Fruit fly (Drosophila melanogaster) whole organism, embryonic: ENCODE results near the gene Cyp4ac3.

ENCODE experiments used
- Bdp1 ChIP-seq: fragments of 200-800 bp; sonication (Bioruptor generic); optimal IDR thresholded peaks from 3 replicates; lab custom pipeline; 2016; ENCODE audit warnings: missing biosample characterization, missing genetic modification characterization
- CG1233 ChIP-seq: fragments of 200-800 bp; sonication (Bioruptor generic); optimal IDR thresholded peaks from 4 replicates; lab custom pipeline; 2018; ENCODE audit warnings: missing biosample characterization, mild to moderate bottlenecking, missing genetic modification characterization
- CG15269 ChIP-seq: fragments of 200-800 bp; sonication (Bioruptor generic); optimal IDR thresholded peaks from 2 replicates; lab custom pipeline; 2018; ENCODE audit warnings: missing biosample characterization, mild to moderate bottlenecking, missing genetic modification characterization, moderate library complexity
- CG16779 ChIP-seq: fragments of 200-800 bp; sonication (Bioruptor generic); IDR thresholded peaks from 2 replicates; pipeline ENCODE4 v1.3.6; 2022; ENCODE audit warnings: missing biosample characterization, missing genetic modification characterization
- CG17802 ChIP-seq: fragments of 200-800 bp; sonication (Bioruptor generic); optimal IDR thresholded peaks from 2 replicates; lab custom pipeline; 2018; ENCODE audit warnings: missing biosample characterization, mild to moderate bottlenecking, missing genetic modification characterization, moderate library complexity
- CG1832 ChIP-seq: fragments of 200-800 bp; sonication (Bioruptor generic); optimal IDR thresholded peaks from 2 replicates; lab custom pipeline; 2017; ENCODE audit warnings: missing biosample characterization, mild to moderate bottlenecking, missing genetic modification characterization, inconsistent platforms
- CG18476 ChIP-seq: fragments of 200-800 bp; sonication (Bioruptor generic); optimal IDR thresholded peaks from 2 replicates; lab custom pipeline; 2016; ENCODE audit warnings: missing biosample characterization, mild to moderate bottlenecking, missing genetic modification characterization
- CG18599 ChIP-seq: fragments of 200-800 bp; sonication (Bioruptor generic); optimal IDR thresholded peaks from 3 replicates; lab custom pipeline; 2017; ENCODE audit warnings: missing biosample characterization, missing genetic modification characterization, mild to moderate bottlenecking, moderate library complexity, missing genetic modification reagents
- CG3163 ChIP-seq: fragments of 200-800 bp; sonication (Bioruptor generic); optimal IDR thresholded peaks from 3 replicates; lab custom pipeline; 2016; ENCODE audit warnings: missing biosample characterization, missing genetic modification characterization
- CG4404 ChIP-seq: fragments of 200-800 bp; sonication (Bioruptor generic); IDR thresholded peaks from 2 replicates; pipeline ENCODE4 v1.3.6; 2022; ENCODE audit warnings: missing biosample characterization, missing genetic modification characterization
- CG4424 ChIP-seq: fragments of 200-800 bp; sonication (Bioruptor generic); optimal IDR thresholded peaks from 3 replicates; lab custom pipeline; 2016; ENCODE audit warnings: missing biosample characterization, missing genetic modification characterization
- CG4820 ChIP-seq: fragments of 200-800 bp; sonication (Bioruptor generic); optimal IDR thresholded peaks from 3 replicates; lab custom pipeline; 2016; ENCODE audit warnings: missing biosample characterization, missing genetic modification characterization
- CG5180 ChIP-seq: fragments of 200-800 bp; sonication (Bioruptor generic); optimal IDR thresholded peaks from 3 replicates; lab custom pipeline; 2017; ENCODE audit warnings: missing biosample characterization, missing genetic modification characterization, mild to moderate bottlenecking, moderate library complexity, missing genetic modification reagents
- CG6272 ChIP-seq: fragments of 200-800 bp; sonication (Bioruptor generic); IDR thresholded peaks from 2 replicates; pipeline ENCODE4 v1.3.6; 2022; ENCODE audit warnings: missing biosample characterization, missing genetic modification characterization
- CG6813 ChIP-seq: fragments of 200-800 bp; sonication (Bioruptor generic); optimal IDR thresholded peaks from 2 replicates; lab custom pipeline; 2017; ENCODE audit warnings: missing biosample characterization, missing genetic modification characterization, mild to moderate bottlenecking, moderate library complexity, missing genetic modification reagents
- CG7556 ChIP-seq: fragments of 200-800 bp; sonication (Bioruptor generic); optimal IDR thresholded peaks from 2 replicates; lab custom pipeline; 2017; ENCODE audit warnings: missing biosample characterization, mild to moderate bottlenecking, missing genetic modification characterization
- CG9437 ChIP-seq: fragments of 200-800 bp; sonication (Bioruptor generic); optimal IDR thresholded peaks from 2 replicates; lab custom pipeline; 2018; ENCODE audit warnings: missing biosample characterization, mild to moderate bottlenecking, missing genetic modification characterization
- Eip74EF ChIP-seq, 2 experiments: fragments of 200-800 bp in 1 of 2; fragments of >200 bp in 1 of 2; sonication (Bioruptor generic) in 1 of 2; optimal IDR thresholded peaks; 2 replicates each; lab custom pipeline; 2017 to 2019; ENCODE audit warnings: missing biosample characterization in 2 of 2, missing genetic modification characterization in 2 of 2, mild to moderate bottlenecking in 1 of 2, moderate library complexity in 1 of 2
- Elba2 ChIP-seq: fragments of 200-800 bp; sonication (Bioruptor generic); optimal IDR thresholded peaks from 3 replicates; lab custom pipeline; 2016; ENCODE audit warnings: missing biosample characterization, missing genetic modification characterization
- Ets65A ChIP-seq: fragments of 200-800 bp; sonication (Bioruptor generic); peaks from one replicate; lab custom pipeline; 2016; ENCODE audit warnings: missing biosample characterization, missing genetic modification characterization
- Hr3 ChIP-seq: fragments of 200-800 bp; sonication (Bioruptor generic); optimal IDR thresholded peaks from 3 replicates; lab custom pipeline; 2016; ENCODE audit warnings: missing biosample characterization, missing genetic modification characterization
- Hr51 ChIP-seq, 2 experiments: fragments of 200-800 bp; sonication (Bioruptor generic); optimal IDR thresholded peaks; 2 replicates in 1 of 2; 3 replicates in 1 of 2; lab custom pipeline; 2016 to 2018; ENCODE audit warnings: missing biosample characterization in 2 of 2, missing genetic modification characterization in 2 of 2, mild to moderate bottlenecking in 1 of 2, moderate library complexity in 1 of 2
- Med ChIP-seq: fragments of 200-800 bp; sonication (Bioruptor generic); peaks from one replicate; lab custom pipeline; 2016; ENCODE audit warnings: missing biosample characterization, missing genetic modification characterization, mild to moderate bottlenecking, inconsistent platforms, moderate library complexity
- Meics ChIP-seq: fragments of 200-800 bp; sonication (Bioruptor generic); optimal IDR thresholded peaks from 2 replicates; lab custom pipeline; 2017; ENCODE audit warnings: missing biosample characterization, mild to moderate bottlenecking, missing genetic modification characterization
- Optix ChIP-seq: fragments of 200-800 bp; sonication (Bioruptor generic); IDR thresholded peaks from 3 replicates; pipeline ENCODE4 v1.3.6; 2022; ENCODE audit warnings: missing biosample characterization, missing genetic modification characterization
- Pdp1 ChIP-seq, 2 experiments: fragments of 200-800 bp; sonication (Bioruptor generic); optimal IDR thresholded peaks; 3 replicates each; lab custom pipeline; 2016; ENCODE audit warnings: missing biosample characterization in 2 of 2, missing genetic modification characterization in 2 of 2, mild to moderate bottlenecking in 1 of 2, moderate library complexity in 1 of 2
- Ptx1 ChIP-seq: fragments of 200-800 bp; sonication (Bioruptor generic); IDR thresholded peaks from 2 replicates; pipeline ENCODE4 v1.3.6; 2022; ENCODE audit warnings: missing biosample characterization, missing genetic modification characterization
- Ravus ChIP-seq: fragments of 200-800 bp; sonication (Bioruptor generic); IDR thresholded peaks from 2 replicates; pipeline ENCODE4 v1.3.6; 2022; ENCODE audit warnings: missing biosample characterization, missing genetic modification characterization
- Stat92E ChIP-seq, 3 experiments: fragments of >200 bp in 2 of 3; fragments of 200-800 bp in 1 of 3; sonication (Bioruptor generic) in 1 of 3; optimal IDR thresholded peaks; 2 replicates each; lab custom pipeline; 2017 to 2019; ENCODE audit warnings: missing biosample characterization in 3 of 3, missing genetic modification characterization in 3 of 3, mild to moderate bottlenecking in 1 of 3, moderate library complexity in 1 of 3
- ash1 ChIP-seq: fragments of 200-800 bp; sonication (Bioruptor generic); optimal IDR thresholded peaks from 2 replicates; lab custom pipeline; 2018; ENCODE audit warnings: missing biosample characterization, mild to moderate bottlenecking, missing genetic modification characterization
- bab2 ChIP-seq: fragments of 200-800 bp; sonication (Bioruptor generic); optimal IDR thresholded peaks from 2 replicates; lab custom pipeline; 2016; ENCODE audit warnings: missing biosample characterization, missing genetic modification characterization
- bbx ChIP-seq: fragments of 200-800 bp; sonication (Bioruptor generic); IDR thresholded peaks from 2 replicates; pipeline ENCODE4 v1.3.6; 2022; ENCODE audit warnings: missing biosample characterization, missing genetic modification characterization; ENCODE audit not compliant: partially characterized antibody
- chn ChIP-seq: fragments of 200-800 bp; sonication (Bioruptor generic); optimal IDR thresholded peaks from 2 replicates; lab custom pipeline; 2016; ENCODE audit warnings: missing biosample characterization, missing genetic modification characterization
- croc ChIP-seq: fragments of 200-800 bp; sonication (Bioruptor generic); conservative IDR thresholded peaks from 3 replicates; pipeline ENCODE4 v1.3.6; 2022; ENCODE audit warnings: missing biosample characterization, missing genetic modification characterization
- fd64A ChIP-seq: fragments of 200-800 bp; sonication (Bioruptor generic); optimal IDR thresholded peaks from 3 replicates; lab custom pipeline; 2018; ENCODE audit warnings: missing biosample characterization, mild to moderate bottlenecking, missing genetic modification characterization
- grau ChIP-seq: fragments of 200-800 bp; optimal IDR thresholded peaks from 3 replicates; lab custom pipeline; 2019; ENCODE audit warnings: missing biosample characterization, mild to moderate bottlenecking, missing genetic modification characterization, moderate library complexity
- hb ChIP-seq: fragments of 200-800 bp; sonication (Bioruptor generic); IDR thresholded peaks from 3 replicates; pipeline ENCODE4 v1.3.6; 2022; ENCODE audit warnings: missing biosample characterization, missing genetic modification characterization; ENCODE audit not compliant: partially characterized antibody
- hkb ChIP-seq, 2 experiments: fragments of 200-800 bp in 1 of 2; fragments of >200 bp in 1 of 2; sonication (Bioruptor generic) in 1 of 2; IDR thresholded peaks in 1 of 2; optimal IDR thresholded peaks in 1 of 2; 2 replicates each; pipeline versions ENCODE4 v1.3.6 to Lab custom; 2017 to 2022; ENCODE audit warnings: missing biosample characterization in 1 of 2, missing genetic modification characterization in 1 of 2
- klu ChIP-seq: fragments of 200-800 bp; sonication (Bioruptor generic); IDR thresholded peaks from 2 replicates; pipeline ENCODE4 v1.3.6; 2022; ENCODE audit warnings: missing biosample characterization, missing genetic modification characterization
- lilli ChIP-seq: fragments of 200-800 bp; sonication (Bioruptor generic); optimal IDR thresholded peaks from 3 replicates; lab custom pipeline; 2016; ENCODE audit warnings: missing biosample characterization, missing genetic modification characterization
- maf-S ChIP-seq: fragments of 200-800 bp; sonication (Bioruptor generic); optimal IDR thresholded peaks from 2 replicates; lab custom pipeline; 2016; ENCODE audit warnings: missing biosample characterization, missing genetic modification characterization
- odd ChIP-seq: fragments of 200-800 bp; sonication (Bioruptor generic); optimal IDR thresholded peaks from 2 replicates; lab custom pipeline; 2017; ENCODE audit warnings: missing biosample characterization, mild to moderate bottlenecking, missing genetic modification characterization
- org-1 ChIP-seq: fragments of 200-800 bp; sonication (Bioruptor generic); optimal IDR thresholded peaks from 2 replicates; lab custom pipeline; 2017; ENCODE audit warnings: missing biosample characterization, missing genetic modification characterization
- peb ChIP-seq: fragments of 200-800 bp; sonication (Bioruptor generic); IDR thresholded peaks from 2 replicates; pipeline ENCODE4 v1.3.6; 2022; ENCODE audit warnings: missing biosample characterization, missing genetic modification characterization
- sd ChIP-seq: fragments of 200-800 bp; sonication (Bioruptor generic); optimal IDR thresholded peaks from 3 replicates; lab custom pipeline; 2018; ENCODE audit warnings: missing biosample characterization, mild to moderate bottlenecking, missing genetic modification characterization, moderate library complexity
- slou ChIP-seq: fragments of 200-800 bp; sonication (Bioruptor generic); optimal IDR thresholded peaks from 3 replicates; lab custom pipeline; 2016; ENCODE audit warnings: missing biosample characterization, missing genetic modification characterization
- sqz ChIP-seq: fragments of 200-800 bp; sonication (Bioruptor generic); optimal IDR thresholded peaks from 3 replicates; lab custom pipeline; 2018; ENCODE audit warnings: missing biosample characterization, mild to moderate bottlenecking, missing genetic modification characterization
- unpg ChIP-seq: fragments of 200-800 bp; sonication (Bioruptor generic); optimal IDR thresholded peaks from 3 replicates; lab custom pipeline; 2018; ENCODE audit warnings: missing biosample characterization, mild to moderate bottlenecking, missing genetic modification characterization, moderate library complexity
- wor ChIP-seq: fragments of 200-800 bp; sonication (Bioruptor generic); IDR thresholded peaks from 2 replicates; pipeline ENCODE4 v1.3.6; 2022; ENCODE audit warnings: missing biosample characterization, missing genetic modification characterization

Gene Cyp4ac3

DNA sequence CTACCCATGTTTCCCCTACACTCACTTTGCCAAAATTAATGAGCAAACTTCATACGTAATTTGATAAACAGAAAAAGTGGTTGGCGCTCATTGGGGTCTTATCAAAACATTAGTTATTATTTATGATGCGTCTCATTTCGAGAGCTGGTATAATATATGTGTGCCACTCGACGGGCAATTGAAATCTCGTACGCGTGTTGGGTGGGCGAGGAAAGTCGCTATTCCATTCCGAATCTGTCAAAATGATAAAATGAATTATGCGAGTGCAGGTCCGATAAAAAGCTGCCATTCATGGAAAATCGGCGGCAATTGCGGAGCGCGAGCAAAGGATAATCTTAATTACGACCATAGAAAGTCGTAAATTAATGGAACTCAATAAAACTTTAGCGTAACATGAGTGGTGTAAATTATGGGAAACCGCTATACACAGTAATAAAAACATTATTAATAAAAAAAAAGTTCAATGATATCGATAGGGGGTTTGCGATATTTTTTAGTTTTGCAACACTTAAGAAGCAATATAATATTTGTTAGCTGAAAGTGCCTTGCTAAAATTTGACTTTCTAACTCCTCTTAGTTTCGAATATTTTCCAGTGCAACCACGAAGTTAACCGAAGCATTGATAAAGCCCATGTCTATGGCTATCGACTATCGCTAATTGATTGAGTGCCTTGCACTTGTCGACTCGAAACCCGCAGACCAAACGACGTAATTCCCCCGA lies 25.9 kb upstream of the Cyp4ac3 start (continued):
- TF ChIP-seq klu (GFP tag; lab: Robert Waterston, UW) = no peak
- no peak for TF ChIP-seq CG18476 (GFP tag; lab: Kevin White, UChicago)
- TF ChIP-seq Hr51 (GFP tag; optimal IDR thresholded peaks at IDR 0.05; lab: Kevin White, UChicago) = peak in 1 of 2 experiments; percentile 46
- no peak for TF ChIP-seq Meics (GFP tag; lab: Kevin White, UChicago)
- TF ChIP-seq Hr3 (GFP tag; lab: Kevin White, UChicago) = no peak
- TF ChIP-seq Stat92E (GFP tag; optimal IDR thresholded peaks at IDR 0.05; lab: Kevin White, UChicago) = no peak
- TF ChIP-seq grau = peak; percentile 13
- no peak for TF ChIP-seq Bdp1
- 0 out of 2 replicates have a peak, but pooled peaks have one; percentile 33 for TF ChIP-seq Ptx1 (GFP tag; lab: Robert Waterston, UW)
- no peak for TF ChIP-seq hkb (optimal IDR thresholded peaks at IDR 0.05; lab: Kevin White, UChicago)
- TF ChIP-seq hkb (GFP tag; IDR thresholded peaks at IDR 0.05; lab: Robert Waterston, UW) = no peak
- no peak for TF ChIP-seq croc (GFP tag; lab: Robert Waterston, UW)
- peak; percentile 20 for TF ChIP-seq CG18599 (GFP tag; lab: Kevin White, UChicago)
- peak; percentile 3 for TF ChIP-seq CG9437
- no peak for TF ChIP-seq chn
- TF ChIP-seq CG1832 = no peak
- no peak for TF ChIP-seq CG17802 (tag; lab: Kevin White, UChicago)
- no peak for TF ChIP-seq sqz
- no peak for TF ChIP-seq CG6813
- TF ChIP-seq CG7556 (GFP tag; lab: Kevin White, UChicago) = no peak
- TF ChIP-seq peb = no peak
- no peak for TF ChIP-seq CG1233 (GFP tag; lab: Kevin White, UChicago)
- TF ChIP-seq Optix (GFP tag; lab: Robert Waterston, UW) = no peak
- no peak for TF ChIP-seq CG3163 (GFP tag; lab: Kevin White, UChicago)
- no peak for TF ChIP-seq Eip74EF (GFP tag; optimal IDR thresholded peaks at IDR 0.05; lab: Kevin White, UChicago)
- no peak for TF ChIP-seq hb (GFP tag; lab: Robert Waterston, UW)
- no peak for TF ChIP-seq CG4820 (GFP tag; lab: Kevin White, UChicago)
- peak; percentile 12 for TF ChIP-seq lilli (GFP tag; lab: Kevin White, UChicago)
- TF ChIP-seq org-1 (GFP tag; lab: Kevin White, UChicago) = no peak
- TF ChIP-seq maf-S = no peak
- TF ChIP-seq odd (GFP tag; lab: Kevin White, UChicago) = no peak
- no peak for TF ChIP-seq slou (GFP tag; lab: Kevin White, UChicago)
- peak; percentile 38 for TF ChIP-seq unpg (GFP tag; lab: Kevin White, UChicago)
- TF ChIP-seq Elba2 = no peak
- TF ChIP-seq CG15269 (tag; lab: Kevin White, UChicago) = peak; percentile 42
- TF ChIP-seq sd (tag; lab: Kevin White, UChicago) = no peak
- peak; percentile 40 for TF ChIP-seq Ets65A (GFP tag; lab: Kevin White, UChicago)
- TF ChIP-seq CG16779 (GFP tag; lab: Robert Waterston, UW) = no peak
- no peak for TF ChIP-seq Ravus
- TF ChIP-seq fd64A (GFP tag; lab: Kevin White, UChicago) = no peak
- peak; percentile 17 for TF ChIP-seq CG4424 (GFP tag; lab: Kevin White, UChicago)
- no peak for TF ChIP-seq CG5180
- no peak for TF ChIP-seq wor
- no peak for TF ChIP-seq bbx (GFP tag; lab: Robert Waterston, UW)
- TF ChIP-seq ash1 (GFP tag; lab: Kevin White, UChicago) = no peak
- no peak for TF ChIP-seq CG6272 (GFP tag; lab: Robert Waterston, UW)
- no peak for TF ChIP-seq CG4404 (GFP tag; lab: Robert Waterston, UW)
- no peak for TF ChIP-seq Pdp1 (GFP tag; optimal IDR thresholded peaks at IDR 0.05; lab: Kevin White, UChicago)
- TF ChIP-seq Med = peak; percentile 68
- TF ChIP-seq bab2 (GFP tag; lab: Kevin White, UChicago) = no peak
